Worm (Caenorhabditis elegans): ENCODE results near the gene F44B9.10.

F44B9.10 gene

ce11 chrIII:8066989-8067388 is 33.6 kb upstream of the F44B9.10 start, which contains the start of gene pros-1:
Gene pros-1, plus strand, starts transcription at chrIII:8067289.
- TF ChIP-seq ztf-11 (tag; optimal IDR thresholded peaks at IDR 0.05) (no peak), unc-39 (tag; optimal IDR thresholded peaks at IDR 0.05) (no peak), unc-62 (GFP tag; optimal IDR thresholded peaks at IDR 0.05) (no peak), nhr-28 (tag; optimal IDR thresholded peaks at IDR 0.05) (no peak), lsy-12 (tag; optimal IDR thresholded peaks at IDR 0.05) (no peak)

DNA sequence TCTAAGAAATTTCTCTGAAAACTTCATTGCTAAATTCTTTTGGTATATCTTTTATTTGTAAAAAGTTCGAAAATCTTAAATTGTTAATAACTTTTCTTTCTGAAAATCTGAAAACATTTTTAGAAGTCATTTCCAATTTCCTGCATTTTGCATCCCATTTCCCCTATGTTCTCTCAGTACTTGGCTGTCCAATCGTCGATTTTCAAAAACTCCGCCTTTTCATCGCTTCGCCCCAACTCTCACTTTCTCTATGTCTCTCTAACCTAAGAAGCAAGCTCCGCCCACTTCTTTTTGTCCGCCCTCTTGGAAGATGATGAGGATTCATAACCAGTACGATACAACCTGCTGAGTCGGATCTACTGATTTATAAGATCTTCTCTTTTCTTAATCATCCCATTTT is 31.7 kb upstream of the F44B9.10 start:
- no peak for TF ChIP-seq ZK546.5 (tag; optimal IDR thresholded peaks at IDR 0.05)
- TF ChIP-seq nfya-1 (tag; optimal IDR thresholded peaks at IDR 0.05; ENCODE audit: insufficient read depth) = peak; percentile 94

ce11 chrIII:8063659-8064058 is 30.2 kb upstream of the F44B9.10 start:
- TF ChIP-seq nhr-77 (tag; optimal IDR thresholded peaks at IDR 0.05) (no peak), sea-2 (GFP tag; optimal IDR thresholded peaks at IDR 0.05) (no peak), lsy-12 (tag; optimal IDR thresholded peaks at IDR 0.05) (no peak), elt-3 (tag; optimal IDR thresholded peaks at IDR 0.05) (no peak), daf-12 (tag; optimal IDR thresholded peaks at IDR 0.05) (no peak), eor-1 (tag; optimal IDR thresholded peaks at IDR 0.05) (no peak), nhr-67 (tag; optimal IDR thresholded peaks at IDR 0.05) (no peak), nfya-1 (tag; optimal IDR thresholded peaks at IDR 0.05; ENCODE audit: insufficient read depth) (no peak), ceh-9 (tag; optimal IDR thresholded peaks at IDR 0.05) (no peak), ceh-82 (tag; optimal IDR thresholded peaks at IDR 0.05) (no peak), ztf-11 (tag; optimal IDR thresholded peaks at IDR 0.05) (no peak), ama-1 (optimal IDR thresholded peaks at IDR 0.05) (no peak), R02D3.7 (tag; optimal IDR thresholded peaks at IDR 0.05) (no peak), tbx-2 (tag; optimal IDR thresholded peaks at IDR 0.05) (no peak)

DNA sequence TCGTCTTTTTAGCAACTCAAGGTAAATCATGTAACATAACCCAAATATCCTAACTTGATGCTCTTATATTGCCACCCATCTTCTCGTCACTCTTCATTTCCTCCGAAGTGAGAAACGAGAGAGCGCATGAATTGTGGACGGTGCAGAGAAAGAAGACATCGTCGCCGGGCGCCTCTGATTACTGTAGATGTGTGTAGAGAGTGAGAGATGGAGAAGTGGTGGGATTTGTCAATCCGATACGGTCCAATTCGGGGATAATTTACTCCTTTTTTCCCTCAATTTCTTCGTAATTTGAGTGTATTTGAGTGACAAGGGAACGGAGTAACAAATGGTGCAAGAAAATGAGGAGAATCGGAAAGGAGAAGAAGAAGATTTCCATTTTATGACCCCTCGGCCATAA is 27.7 kb upstream of the F44B9.10 start:
- TF ChIP-seq lin-15B (tag; optimal IDR thresholded peaks at IDR 0.05) = no peak
- no peak for TF ChIP-seq nhr-28 (tag; optimal IDR thresholded peaks at IDR 0.05)
- no peak for TF ChIP-seq daf-12 (tag; optimal IDR thresholded peaks at IDR 0.05)
- no peak for TF ChIP-seq nhr-77 (tag; optimal IDR thresholded peaks at IDR 0.05)
- no peak for TF ChIP-seq ztf-4 (tag; optimal IDR thresholded peaks at IDR 0.05)

DNA sequence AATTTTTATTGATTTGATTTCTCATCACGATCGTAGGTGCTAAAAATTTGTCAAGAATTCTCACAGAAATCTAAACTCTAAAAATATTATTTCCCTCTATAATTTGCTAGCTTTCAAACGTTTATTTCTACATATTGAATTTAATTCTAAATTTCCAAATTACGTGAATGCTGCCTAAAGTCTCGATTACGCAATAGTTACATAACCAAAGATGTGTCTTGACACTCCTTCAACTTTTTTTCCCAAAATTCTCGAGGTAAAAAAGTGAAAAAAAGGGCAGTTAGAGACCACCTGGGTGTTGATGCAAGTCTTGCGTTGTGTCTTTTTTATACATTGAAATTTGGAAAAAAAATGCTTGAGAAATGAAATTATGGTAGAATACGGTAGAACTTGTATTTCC is 18.4 kb upstream of the F44B9.10 start:
- TF ChIP-seq nfya-1 (tag; optimal IDR thresholded peaks at IDR 0.05; ENCODE audit: insufficient read depth) (no peak), mdl-1 (tag; optimal IDR thresholded peaks at IDR 0.05) (no peak)

DNA sequence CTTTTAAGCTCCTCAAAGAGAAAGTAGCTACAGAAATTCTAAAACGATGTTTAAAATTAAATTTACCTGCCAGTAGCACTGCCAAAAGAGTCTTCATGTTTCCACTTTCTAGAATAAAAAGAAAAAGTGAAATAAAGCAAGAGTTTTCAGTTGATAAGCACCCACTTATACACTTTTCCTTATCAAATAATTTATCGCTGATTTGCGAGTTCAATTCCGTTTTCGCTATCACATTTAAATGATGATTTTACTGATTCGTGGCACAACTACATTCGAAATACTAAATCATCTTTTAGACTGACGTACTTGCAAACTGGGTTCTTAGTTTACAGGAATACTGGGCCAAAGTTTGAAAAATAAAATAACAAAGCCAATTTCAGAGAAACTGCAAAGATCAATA is 17.5 kb upstream of the F44B9.10 start, which contains the start of gene K12H4.7:
K12H4.7 (minus strand) TSS at position 138 of the 400 bp plus-strand sequence.
- no peak for TF ChIP-seq ama-1 (optimal IDR thresholded peaks at IDR 0.05)
- no peak for TF ChIP-seq nhr-77 (tag; optimal IDR thresholded peaks at IDR 0.05)
- TF ChIP-seq pqm-1 (tag; optimal IDR thresholded peaks at IDR 0.05) = peak; percentile 62
- no peak for TF ChIP-seq nhr-67 (tag; optimal IDR thresholded peaks at IDR 0.05)
- TF ChIP-seq skn-1 (tag; optimal IDR thresholded peaks at IDR 0.05) = peak; percentile 67
- no peak for TF ChIP-seq eor-1 (tag; optimal IDR thresholded peaks at IDR 0.05)
- peak; percentile 91 for TF ChIP-seq elt-2 (tag; optimal IDR thresholded peaks at IDR 0.05)

DNA sequence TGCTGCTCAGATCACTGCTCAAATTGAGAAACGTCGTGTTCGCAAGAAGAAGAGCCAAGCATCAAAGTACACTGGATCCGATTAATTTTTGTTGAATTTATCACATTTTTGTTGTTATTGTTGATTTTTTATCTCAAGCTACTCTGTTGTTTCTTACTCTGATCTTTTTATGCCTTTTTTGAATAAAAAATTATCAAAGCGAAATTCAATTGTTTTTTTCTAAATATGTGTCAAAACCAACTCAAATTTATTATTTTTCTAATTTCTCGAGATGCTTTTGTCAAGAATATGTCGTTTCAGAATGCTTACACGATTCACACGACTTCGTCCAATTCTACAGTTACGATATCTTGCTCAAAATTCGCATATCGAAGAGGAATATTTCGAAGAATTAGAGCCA is 14.0 kb upstream of the F44B9.10 start, which contains the start of gene K12H4.2:
K12H4.2 (plus strand) TSS at position 301 of the 400 bp plus-strand sequence.
- TF ChIP-seq nhr-67 (tag; optimal IDR thresholded peaks at IDR 0.05) (no peak), nhr-43 (tag; optimal IDR thresholded peaks at IDR 0.05; ENCODE audit: poor library complexity, severe bottlenecking) (no peak), jun-1 (tag; optimal IDR thresholded peaks at IDR 0.05) (no peak)

DNA sequence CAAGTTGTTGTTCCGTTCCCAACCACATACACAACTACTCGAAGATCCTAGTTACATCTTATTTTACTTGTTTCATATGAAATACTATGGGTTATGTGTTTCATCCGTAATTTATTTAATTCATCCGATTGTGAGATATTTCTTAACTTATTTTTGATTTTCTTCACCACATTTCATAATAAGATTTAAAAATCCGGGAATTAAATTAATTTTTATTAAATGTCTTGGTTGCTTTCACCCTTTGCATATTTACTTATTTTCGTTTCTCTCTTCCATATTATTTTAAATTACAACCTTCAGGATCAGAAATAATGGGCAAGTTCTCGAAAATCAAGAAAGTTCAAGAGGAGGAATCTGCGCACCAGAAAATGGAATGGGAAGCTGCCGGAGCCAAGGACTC is 12.3 kb upstream of the F44B9.10 start, which contains the start of gene K12H4.3:
K12H4.3 (plus strand) TSS at position 301 of the 400 bp plus-strand sequence.
- no peak for TF ChIP-seq ceh-16 (tag; optimal IDR thresholded peaks at IDR 0.05)
- TF ChIP-seq eor-1 (tag; optimal IDR thresholded peaks at IDR 0.05) = no peak
- no peak for TF ChIP-seq ceh-82 (tag; optimal IDR thresholded peaks at IDR 0.05)
- no peak for TF ChIP-seq lin-15B (tag; optimal IDR thresholded peaks at IDR 0.05)
- no peak for TF ChIP-seq zag-1 (tag; optimal IDR thresholded peaks at IDR 0.05)
- no peak for TF ChIP-seq fkh-2 (tag; optimal IDR thresholded peaks at IDR 0.05)
- no peak for TF ChIP-seq nhr-11 (tag; optimal IDR thresholded peaks at IDR 0.05)
- TF ChIP-seq ama-1 (optimal IDR thresholded peaks at IDR 0.05) = no peak
- TF ChIP-seq nhr-43 (tag; optimal IDR thresholded peaks at IDR 0.05; ENCODE audit: poor library complexity, severe bottlenecking) = no peak
- TF ChIP-seq tbx-2 (tag; optimal IDR thresholded peaks at IDR 0.05) = no peak
- TF ChIP-seq nhr-25 (tag; optimal IDR thresholded peaks at IDR 0.05) = no peak
- TF ChIP-seq unc-39 (tag; optimal IDR thresholded peaks at IDR 0.05) = no peak
